Worm (Caenorhabditis elegans): ENCODE measurements around the gene pph-1.
A peak's percentile ranks its signal among the peaks of the same experiment; 100 is the strongest.

The pph-1 gene

DNA sequence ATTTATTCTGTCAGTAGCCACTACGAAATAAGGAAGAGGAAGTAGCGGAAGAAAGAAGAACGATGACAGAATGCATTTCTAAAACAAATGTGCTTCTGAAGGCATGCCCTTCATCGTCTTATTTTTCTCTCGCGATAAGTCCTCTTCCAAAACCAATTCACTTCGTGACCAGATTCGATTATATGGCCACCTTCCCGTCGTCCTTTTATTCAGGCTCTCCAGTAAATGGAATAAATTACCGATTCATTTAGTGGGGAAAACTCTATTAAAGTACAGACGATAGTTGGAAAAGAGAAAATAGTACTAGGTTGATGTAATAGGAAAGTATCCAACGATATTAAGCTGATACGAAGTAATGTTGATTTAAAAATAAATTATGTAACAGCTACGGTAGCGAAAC is 19.0 kb downstream of the pph-1 start:
- no peak for TF ChIP-seq hmg-11 (tag; optimal IDR thresholded peaks at IDR 0.05)
- TF ChIP-seq fkh-2 (tag; optimal IDR thresholded peaks at IDR 0.05) = no peak
- TF ChIP-seq elt-1 (tag; optimal IDR thresholded peaks at IDR 0.05) = no peak
- no peak for TF ChIP-seq nhr-67 (tag; optimal IDR thresholded peaks at IDR 0.05)
- TF ChIP-seq zag-1 (tag; optimal IDR thresholded peaks at IDR 0.05) = no peak
- TF ChIP-seq nhr-23 (tag; optimal IDR thresholded peaks at IDR 0.05) = no peak
- no peak for TF ChIP-seq lin-15B (tag; optimal IDR thresholded peaks at IDR 0.05)
- TF ChIP-seq nhr-25 (tag; optimal IDR thresholded peaks at IDR 0.05) = no peak
- TF ChIP-seq nfya-1 (tag; optimal IDR thresholded peaks at IDR 0.05; ENCODE audit: insufficient read depth) = no peak
- no peak for TF ChIP-seq ceh-16 (tag; optimal IDR thresholded peaks at IDR 0.05)
- no peak for TF ChIP-seq mml-1 (tag; optimal IDR thresholded peaks at IDR 0.05)
- no peak for TF ChIP-seq elt-3 (tag; optimal IDR thresholded peaks at IDR 0.05)
- TF ChIP-seq tbx-2 (tag; optimal IDR thresholded peaks at IDR 0.05) = no peak
- no peak for TF ChIP-seq unc-62 (GFP tag; optimal IDR thresholded peaks at IDR 0.05)
- TF ChIP-seq lsy-12 (tag; optimal IDR thresholded peaks at IDR 0.05) = no peak
- no peak for TF ChIP-seq sea-2 (GFP tag; optimal IDR thresholded peaks at IDR 0.05)
- TF ChIP-seq fkh-10 (GFP tag; optimal IDR thresholded peaks at IDR 0.05) = no peak
- no peak for TF ChIP-seq lin-39 (tag; optimal IDR thresholded peaks at IDR 0.05)

- TF ChIP-seq R02D3.7 (tag; optimal IDR thresholded peaks at IDR 0.05) (no peak), ceh-82 (tag; optimal IDR thresholded peaks at IDR 0.05) (no peak), egl-5 (tag; optimal IDR thresholded peaks at IDR 0.05) (peak; percentile 71), snpc-4 (tag; optimal IDR thresholded peaks at IDR 0.05) (no peak), zag-1 (tag; optimal IDR thresholded peaks at IDR 0.05) (no peak), nhr-12 (tag; optimal IDR thresholded peaks at IDR 0.05) (no peak), nfya-1 (tag; optimal IDR thresholded peaks at IDR 0.05; ENCODE audit: insufficient read depth) (peak; percentile 37), egl-27 (tag; optimal IDR thresholded peaks at IDR 0.05) (no peak), lsy-12 (tag; optimal IDR thresholded peaks at IDR 0.05) (no peak), nhr-67 (tag; optimal IDR thresholded peaks at IDR 0.05) (no peak), hmg-11 (tag; optimal IDR thresholded peaks at IDR 0.05) (no peak), unc-39 (tag; optimal IDR thresholded peaks at IDR 0.05) (no peak), mdl-1 (tag; optimal IDR thresholded peaks at IDR 0.05) (peak; percentile 27), nhr-23 (tag; optimal IDR thresholded peaks at IDR 0.05) (peak; percentile 73), daf-12 (tag; optimal IDR thresholded peaks at IDR 0.05) (no peak), ceh-16 (tag; optimal IDR thresholded peaks at IDR 0.05) (no peak), ztf-4 (tag; optimal IDR thresholded peaks at IDR 0.05) (no peak), tbx-2 (tag; optimal IDR thresholded peaks at IDR 0.05) (no peak), elt-1 (tag; optimal IDR thresholded peaks at IDR 0.05) (no peak), nhr-77 (tag; optimal IDR thresholded peaks at IDR 0.05) (no peak), ZK546.5 (tag; optimal IDR thresholded peaks at IDR 0.05) (no peak), fkh-2 (tag; optimal IDR thresholded peaks at IDR 0.05) (no peak), eor-1 (tag; optimal IDR thresholded peaks at IDR 0.05) (no peak), elt-2 (tag; optimal IDR thresholded peaks at IDR 0.05) (no peak), nhr-11 (tag; optimal IDR thresholded peaks at IDR 0.05) (no peak), unc-62 (GFP tag; optimal IDR thresholded peaks at IDR 0.05) (no peak), ceh-28 (tag; optimal IDR thresholded peaks at IDR 0.05) (no peak), ama-1 (optimal IDR thresholded peaks at IDR 0.05) (peak; percentile 66), elt-3 (tag; optimal IDR thresholded peaks at IDR 0.05) (no peak), lin-39 (tag; optimal IDR thresholded peaks at IDR 0.05) (peak; percentile 90), nhr-25 (tag; optimal IDR thresholded peaks at IDR 0.05) (no peak), nhr-43 (tag; optimal IDR thresholded peaks at IDR 0.05; ENCODE audit: poor library complexity, severe bottlenecking) (peak; percentile 11), ceh-9 (tag; optimal IDR thresholded peaks at IDR 0.05) (no peak), pha-4 (tag; optimal IDR thresholded peaks at IDR 0.05) (no peak), nhr-76 (tag; optimal IDR thresholded peaks at IDR 0.05) (no peak), sea-2 (GFP tag; optimal IDR thresholded peaks at IDR 0.05) (no peak), mml-1 (tag; optimal IDR thresholded peaks at IDR 0.05) (no peak)
Measured at ce11 chrV:10721912-10722426, 19.6 kb downstream of the pph-1 start.

ce11 chrV:10722595-10722994 is 20.2 kb downstream of the pph-1 start:
- TF ChIP-seq nhr-43 (tag; optimal IDR thresholded peaks at IDR 0.05; ENCODE audit: poor library complexity, severe bottlenecking) (peak; percentile 70), hmg-11 (tag; optimal IDR thresholded peaks at IDR 0.05) (peak; percentile 5), pha-4 (tag; optimal IDR thresholded peaks at IDR 0.05) (peak; percentile 70), nhr-25 (tag; optimal IDR thresholded peaks at IDR 0.05) (peak; percentile 51), nhr-237 (tag; optimal IDR thresholded peaks at IDR 0.05) (no peak)

Data from whole organism, L3 larva.